Fruit fly (Drosophila melanogaster) whole organism, wandering third instar larva: ENCODE measurements around the gene lva.

Experiments
- CG32264 ChIP-seq: fragments of 200-800 bp; sonication (Bioruptor generic); optimal IDR thresholded peaks from 2 replicates; lab custom pipeline; 2016; ENCODE audit warnings: missing biosample characterization, missing genetic modification characterization
- Dfd ChIP-seq: fragments of >200 bp; optimal IDR thresholded peaks from 2 replicates; lab custom pipeline; 2017; ENCODE audit warnings: missing biosample characterization, missing genetic modification characterization
- Dif ChIP-seq: fragments of 200-275, 200-300 bp; sonication (Bioruptor generic); optimal IDR thresholded peaks from 2 replicates; lab custom pipeline; 2018; ENCODE audit warnings: missing biosample characterization, missing genetic modification characterization; ENCODE audit not compliant: partially characterized antibody
- Jra ChIP-seq: sonication (Bioruptor generic); optimal IDR thresholded peaks from 2 replicates; lab custom pipeline; 2016; ENCODE audit warnings: missing biosample characterization, missing genetic modification characterization
- usp ChIP-seq: fragments of >200 bp; optimal IDR thresholded peaks from 2 replicates; lab custom pipeline; 2017; ENCODE audit warnings: missing biosample characterization, missing genetic modification characterization
- woc ChIP-seq: sonication (Bioruptor generic); optimal IDR thresholded peaks from 2 replicates; lab custom pipeline; 2016; ENCODE audit warnings: missing biosample characterization, mild to moderate bottlenecking, missing genetic modification characterization

dm6 chrX:3949409-3950178 is 15.5 kb downstream of the lva start:
- no peak for TF ChIP-seq CG32264 (GFP tag; lab: Kevin White, UChicago)
- TF ChIP-seq Jra (GFP tag; lab: Kevin White, UChicago) = peak; percentile 36
- TF ChIP-seq Dif (GFP tag; lab: Kevin White, UChicago) = no peak
- no peak for TF ChIP-seq usp
- no peak for TF ChIP-seq woc
- TF ChIP-seq Dfd (GFP tag; lab: Kevin White, UChicago) = no peak
